Fruit fly (Drosophila melanogaster) whole organism, embryonic: Measurements from ENCODE around the gene phol.

Experiments
- Asciz ChIP-seq: fragments of 200-800 bp; sonication (Bioruptor generic); optimal IDR thresholded peaks from 2 replicates; lab custom pipeline; 2017; ENCODE audit warnings: missing biosample characterization, mild to moderate bottlenecking, missing genetic modification characterization, missing genetic modification reagents
- Bgb ChIP-seq: fragments of 200-800 bp; sonication (Bioruptor generic); IDR thresholded peaks from 2 replicates; pipeline ENCODE4 v1.3.6; 2022; ENCODE audit warnings: missing biosample characterization, missing genetic modification characterization; ENCODE audit not compliant: partially characterized antibody
- Blimp-1 ChIP-seq: fragments of 200-800 bp; sonication (Bioruptor generic); optimal IDR thresholded peaks from 3 replicates; lab custom pipeline; 2018; ENCODE audit warnings: missing biosample characterization, missing genetic modification characterization, mild to moderate bottlenecking, moderate library complexity, missing genetic modification reagents
- CG11247 ChIP-seq: fragments of 200-800 bp; sonication (Bioruptor generic); IDR thresholded peaks from 2 replicates; pipeline ENCODE4 v1.3.6; 2022; ENCODE audit warnings: missing biosample characterization, missing genetic modification characterization
- CG11398 ChIP-seq: fragments of 200-800 bp; sonication (Bioruptor generic); optimal IDR thresholded peaks from 2 replicates; lab custom pipeline; 2016; ENCODE audit warnings: missing biosample characterization, missing genetic modification characterization
- CG13287 ChIP-seq: fragments of 200-800 bp; sonication (Bioruptor generic); IDR thresholded peaks from 2 replicates; pipeline ENCODE4 v1.3.6; 2022; ENCODE audit warnings: missing biosample characterization, missing genetic modification characterization; ENCODE audit not compliant: partially characterized antibody
- CG13424 ChIP-seq: fragments of 200-800 bp; sonication (Bioruptor generic); optimal IDR thresholded peaks from 2 replicates; lab custom pipeline; 2019; ENCODE audit warnings: missing biosample characterization, mild to moderate bottlenecking, missing genetic modification characterization, moderate library complexity
- CG14050 ChIP-seq: fragments of 200-800 bp; sonication (Bioruptor generic); IDR thresholded peaks from 3 replicates; pipeline ENCODE4 v1.3.6; 2022; ENCODE audit warnings: missing biosample characterization, missing genetic modification characterization
- CG14710 ChIP-seq: fragments of 200-800 bp; sonication (Bioruptor generic); optimal IDR thresholded peaks from 3 replicates; lab custom pipeline; 2019; ENCODE audit warnings: missing biosample characterization, mild to moderate bottlenecking, missing genetic modification characterization, moderate library complexity
- CG17359 ChIP-seq: fragments of 200-800 bp; sonication (Bioruptor generic); optimal IDR thresholded peaks from 3 replicates; lab custom pipeline; 2018; ENCODE audit warnings: missing biosample characterization, mild to moderate bottlenecking, missing genetic modification characterization, moderate library complexity
- CG17385 ChIP-seq: fragments of 200-800 bp; sonication (Bioruptor generic); optimal IDR thresholded peaks from 3 replicates; lab custom pipeline; 2018; ENCODE audit warnings: missing biosample characterization, mild to moderate bottlenecking, missing genetic modification characterization
- CG17612 ChIP-seq: fragments of 200-800 bp; sonication (Bioruptor generic); IDR thresholded peaks from 2 replicates; pipeline ENCODE4 v1.3.6; 2022; ENCODE audit warnings: missing biosample characterization, missing genetic modification characterization
- CG18011 ChIP-seq: fragments of 200-800 bp; sonication (Bioruptor generic); optimal IDR thresholded peaks from 2 replicates; lab custom pipeline; 2017; ENCODE audit warnings: missing biosample characterization, missing genetic modification characterization, mild to moderate bottlenecking, moderate library complexity, missing genotype
- CG2712 ChIP-seq: fragments of 200-800 bp; optimal IDR thresholded peaks from 3 replicates; lab custom pipeline; 2019; ENCODE audit warnings: missing biosample characterization, mild to moderate bottlenecking, missing genetic modification characterization, moderate library complexity
- CG30403 ChIP-seq: fragments of 200-800 bp; sonication (Bioruptor generic); optimal IDR thresholded peaks from 3 replicates; lab custom pipeline; 2016; ENCODE audit warnings: missing biosample characterization, missing genetic modification characterization
- CG3847 ChIP-seq: fragments of 200-800 bp; sonication (Bioruptor generic); IDR thresholded peaks from 2 replicates; pipeline ENCODE4 v1.3.6; 2022; ENCODE audit warnings: missing biosample characterization, missing genetic modification characterization
- CG7357 ChIP-seq: fragments of 200-800 bp; sonication (Bioruptor generic); IDR thresholded peaks from 3 replicates; pipeline ENCODE4 v1.3.6; 2022; ENCODE audit warnings: missing biosample characterization, missing genetic modification characterization
- CG7839 ChIP-seq: fragments of 200-800 bp; sonication (Bioruptor generic); optimal IDR thresholded peaks from 3 replicates; lab custom pipeline; 2018; ENCODE audit warnings: missing biosample characterization, mild to moderate bottlenecking, missing genetic modification characterization, moderate library complexity
- CG9817 ChIP-seq: fragments of 200-800 bp; sonication (Bioruptor generic); optimal IDR thresholded peaks from 2 replicates; lab custom pipeline; 2018; ENCODE audit warnings: missing biosample characterization, mild to moderate bottlenecking, missing genetic modification characterization, moderate library complexity
- Dfd ChIP-seq, 2 experiments: fragments of >200 bp; optimal IDR thresholded peaks; 2 replicates each; lab custom pipeline; 2017; ENCODE audit warnings: missing biosample characterization in 2 of 2, missing genetic modification characterization in 2 of 2
- E2f1 ChIP-seq: fragments of 200-800 bp; sonication (Bioruptor generic); IDR thresholded peaks from 2 replicates; pipeline ENCODE4 v1.3.6; 2022; ENCODE audit warnings: missing biosample characterization, missing genetic modification characterization
- Ets97D ChIP-seq: fragments of 200-800 bp; sonication (Bioruptor generic); optimal IDR thresholded peaks from 3 replicates; lab custom pipeline; 2016; ENCODE audit warnings: missing biosample characterization, missing genetic modification characterization
- Gug ChIP-seq: fragments of 200-800 bp; sonication (Bioruptor generic); IDR thresholded peaks from 4 replicates; pipeline ENCODE4 v1.3.6; 2022; ENCODE audit warnings: missing biosample characterization, missing genetic modification characterization
- H15 ChIP-seq: fragments of 200-800 bp; sonication (Bioruptor generic); IDR thresholded peaks from 3 replicates; pipeline ENCODE4 v1.3.6; 2022; ENCODE audit warnings: missing biosample characterization, missing genetic modification characterization
- Hmr ChIP-seq: fragments of 200-800 bp; sonication (Bioruptor generic); optimal IDR thresholded peaks from 3 replicates; lab custom pipeline; 2017; ENCODE audit warnings: mild to moderate bottlenecking, missing biosample characterization, missing genetic modification reagents, missing genetic modification characterization
- Jarid2 ChIP-seq: fragments of 200-800 bp; sonication (Bioruptor generic); optimal IDR thresholded peaks from 3 replicates; lab custom pipeline; 2017; ENCODE audit warnings: mild to moderate bottlenecking, missing biosample characterization, missing genetic modification reagents, missing genetic modification characterization
- PHDP ChIP-seq: fragments of 200-800 bp; sonication (Bioruptor generic); optimal IDR thresholded peaks from 3 replicates; lab custom pipeline; 2018; ENCODE audit warnings: missing biosample characterization, mild to moderate bottlenecking, missing genetic modification characterization, moderate library complexity
- Xrp1 ChIP-seq: fragments of 200-800 bp; sonication (Bioruptor generic); IDR thresholded peaks from 2 replicates; pipeline ENCODE4 v1.3.6; 2022; ENCODE audit warnings: missing biosample characterization, missing genetic modification characterization
- ash1 ChIP-seq: fragments of 200-800 bp; sonication (Bioruptor generic); optimal IDR thresholded peaks from 2 replicates; lab custom pipeline; 2018; ENCODE audit warnings: missing biosample characterization, mild to moderate bottlenecking, missing genetic modification characterization
- bab2 ChIP-seq: fragments of 200-800 bp; sonication (Bioruptor generic); optimal IDR thresholded peaks from 2 replicates; lab custom pipeline; 2016; ENCODE audit warnings: missing biosample characterization, missing genetic modification characterization
- chm ChIP-seq: fragments of 200-800 bp; sonication (Bioruptor generic); IDR thresholded peaks from 2 replicates; pipeline ENCODE4 v1.3.6; 2022; ENCODE audit warnings: missing biosample characterization, missing genetic modification characterization
- dm ChIP-seq: fragments of 200-800 bp; sonication (Bioruptor generic); optimal IDR thresholded peaks from 3 replicates; lab custom pipeline; 2016; ENCODE audit warnings: missing biosample characterization, missing genetic modification characterization
- fd102C ChIP-seq: fragments of 200-800 bp; sonication (Bioruptor generic); optimal IDR thresholded peaks from 2 replicates; lab custom pipeline; 2018; ENCODE audit warnings: missing biosample characterization, mild to moderate bottlenecking, missing genetic modification characterization, moderate library complexity
- gce ChIP-seq: fragments of 200-800 bp; sonication (Bioruptor generic); IDR thresholded peaks from 3 replicates; pipeline ENCODE4 v1.3.6; 2022; ENCODE audit warnings: missing biosample characterization, missing genetic modification characterization
- gcm ChIP-seq: fragments of 200-800 bp; sonication (Bioruptor generic); optimal IDR thresholded peaks from 2 replicates; lab custom pipeline; 2019; ENCODE audit warnings: missing biosample characterization, mild to moderate bottlenecking, missing genetic modification characterization, moderate library complexity
- gem ChIP-seq: fragments of 200-800 bp; sonication (Bioruptor generic); optimal IDR thresholded peaks from 2 replicates; lab custom pipeline; 2019; ENCODE audit warnings: missing biosample characterization, mild to moderate bottlenecking, missing genetic modification characterization, moderate library complexity
- grau ChIP-seq: fragments of 200-800 bp; optimal IDR thresholded peaks from 3 replicates; lab custom pipeline; 2019; ENCODE audit warnings: missing biosample characterization, mild to moderate bottlenecking, missing genetic modification characterization, moderate library complexity
- knrl ChIP-seq: fragments of 200-800 bp; sonication (Bioruptor generic); IDR thresholded peaks from 3 replicates; pipeline ENCODE4 v1.3.6; 2022; ENCODE audit warnings: missing biosample characterization, missing genetic modification characterization; ENCODE audit not compliant: partially characterized antibody
- lmd ChIP-seq: fragments of 200-800 bp; sonication (Bioruptor generic); IDR thresholded peaks from 2 replicates; pipeline ENCODE4 v1.3.6; 2022; ENCODE audit warnings: missing biosample characterization, missing genetic modification characterization
- nom ChIP-seq: fragments of 200-800 bp; sonication (Bioruptor generic); optimal IDR thresholded peaks from 2 replicates; lab custom pipeline; 2017; ENCODE audit warnings: missing biosample characterization, missing genetic modification characterization, mild to moderate bottlenecking, moderate library complexity, missing genetic modification reagents
- pan ChIP-seq, 4 experiments: fragments of >200 bp in 3 of 4; fragments of 200-800 bp in 1 of 4; sonication (Bioruptor generic) in 1 of 4; optimal IDR thresholded peaks in 3 of 4; IDR thresholded peaks in 1 of 4; 2 replicates each; pipeline versions ENCODE4 v1.3.6 to Lab custom; 2017 to 2022; ENCODE audit warnings: missing biosample characterization in 2 of 4, missing genetic modification characterization in 2 of 4, mixed read lengths in 1 of 4
- pita ChIP-seq: fragments of 200-800 bp; sonication (Bioruptor generic); optimal IDR thresholded peaks from 2 replicates; lab custom pipeline; 2017; ENCODE audit warnings: missing biosample characterization, mild to moderate bottlenecking, missing genetic modification characterization
- ro ChIP-seq: fragments of 200-800 bp; sonication (Bioruptor generic); IDR thresholded peaks from 2 replicates; pipeline ENCODE4 v1.3.6; 2022; ENCODE audit warnings: missing biosample characterization, missing genetic modification characterization
- sens ChIP-seq: fragments of 200-800 bp; sonication (Bioruptor generic); peaks from one replicate; lab custom pipeline; 2016; ENCODE audit warnings: missing biosample characterization, missing genetic modification characterization
- so ChIP-seq: fragments of 200-800 bp; sonication (Bioruptor generic); IDR thresholded peaks from 3 replicates; pipeline ENCODE4 v1.3.6; 2022; ENCODE audit warnings: missing biosample characterization, missing genetic modification characterization
- tio ChIP-seq: fragments of 200-800 bp; sonication (Bioruptor generic); optimal IDR thresholded peaks from 2 replicates; lab custom pipeline; 2017; ENCODE audit warnings: missing biosample characterization, missing genetic modification characterization, inconsistent platforms
- trem ChIP-seq: fragments of 200-800 bp; optimal IDR thresholded peaks from 3 replicates; lab custom pipeline; 2019; ENCODE audit warnings: missing biosample characterization, mild to moderate bottlenecking, missing genetic modification characterization, moderate library complexity
- vvl ChIP-seq: fragments of 200-800 bp; sonication (Bioruptor generic); IDR thresholded peaks from 2 replicates; pipeline ENCODE4 v1.3.6; 2022; ENCODE audit warnings: missing biosample characterization, missing genetic modification characterization

The phol gene

DNA sequence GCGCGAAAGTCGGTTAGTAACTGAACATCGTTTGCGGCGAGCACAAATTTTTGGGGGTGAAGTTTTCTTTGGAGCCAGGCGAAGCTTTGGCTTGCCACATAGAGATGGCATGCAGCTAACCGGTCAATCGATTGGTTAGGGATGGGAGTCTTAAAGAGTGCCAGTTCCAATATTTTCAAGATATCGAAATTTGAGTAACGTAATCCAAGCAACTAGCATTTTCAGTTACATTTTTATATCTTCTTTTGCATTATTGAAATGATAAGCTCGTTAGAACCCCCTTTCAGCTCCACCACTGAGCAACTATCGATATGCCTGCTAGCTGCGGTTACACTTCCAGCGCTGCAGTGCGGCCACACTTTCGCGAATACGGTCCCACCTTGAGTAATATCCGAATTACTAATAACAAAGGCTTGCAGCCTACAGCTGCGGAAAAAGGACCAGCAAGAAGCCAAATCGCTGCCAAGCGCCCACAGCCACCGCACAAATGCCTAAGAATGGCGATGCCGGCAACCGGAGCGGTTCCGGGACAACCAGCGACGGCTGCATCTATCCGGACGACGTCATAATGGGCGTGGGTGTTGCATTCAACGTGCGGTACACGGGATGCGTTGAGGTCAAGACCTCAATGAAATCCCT, 29.3 kb downstream of the phol start, which contains the start of the genes Atat and Shc (continued):
- TF ChIP-seq E2f1 (GFP tag; lab: Robert Waterston, UW) (peak; percentile 99), CG7357 (peak; percentile 98), pita (GFP tag; lab: Kevin White, UChicago) (no peak), CG9817 (peak; percentile 100)

- TF ChIP-seq PHDP (tag; lab: Kevin White, UChicago) (peak; percentile 10), Bgb (no peak), ash1 (no peak), bab2 (GFP tag; lab: Kevin White, UChicago) (no peak), grau (tag; lab: Kevin White, UChicago) (peak; percentile 35), CG11398 (GFP tag; lab: Kevin White, UChicago) (no peak), Jarid2 (GFP tag; lab: Kevin White, UChicago) (no peak), Hmr (GFP tag; lab: Kevin White, UChicago) (peak; percentile 14), CG2712 (tag; lab: Kevin White, UChicago) (peak; percentile 22), sens (GFP tag; lab: Kevin White, UChicago) (peak; percentile 61), tio (no peak), gem (tag; lab: Kevin White, UChicago) (peak; percentile 47), CG13287 (GFP tag; lab: Robert Waterston, UW) (no peak), Dfd (GFP tag; optimal IDR thresholded peaks at IDR 0.05; lab: Kevin White, UChicago) (no peak), so (GFP tag; lab: Robert Waterston, UW) (no peak), vvl (GFP tag; lab: Robert Waterston, UW) (peak; percentile 76), gce (GFP tag; lab: Robert Waterston, UW) (no peak), Gug (GFP tag; lab: Robert Waterston, UW) (no peak), Ets97D (no peak), fd102C (no peak), CG11247 (GFP tag; lab: Robert Waterston, UW) (no peak), H15 (GFP tag; lab: Robert Waterston, UW) (no peak), ro (no peak), lmd (GFP tag; lab: Robert Waterston, UW) (peak; percentile 18; the same call in 1 of the 2 replicates), CG7839 (tag; lab: Kevin White, UChicago) (peak; percentile 31), CG17385 (GFP tag; lab: Kevin White, UChicago) (peak; percentile 20), chm (peak; percentile 21; the same call in 1 of the 2 replicates), CG30403 (GFP tag; lab: Kevin White, UChicago) (peak; percentile 29), CG14710 (tag; lab: Kevin White, UChicago) (no peak), Xrp1 (GFP tag; lab: Robert Waterston, UW) (peak; percentile 14; the same call in 1 of the 2 replicates), pan (optimal IDR thresholded peaks at IDR 0.05; lab: Kevin White, UChicago) (no peak), pan (GFP tag; optimal IDR thresholded peaks at IDR 0.05 in 1 of 2, IDR thresholded peaks at IDR 0.05 in 1 of 2) (peak in 1 of 2 experiments; percentile 24), knrl (GFP tag; lab: Robert Waterston, UW) (no peak), gcm (GFP tag; lab: Kevin White, UChicago) (no peak), CG3847 (GFP tag; lab: Robert Waterston, UW) (no peak), CG17359 (peak; percentile 35), CG13424 (tag; lab: Kevin White, UChicago) (peak; percentile 28), CG18011 (GFP tag; lab: Kevin White, UChicago) (no peak), trem (tag; lab: Kevin White, UChicago) (no peak), Blimp-1 (GFP tag; lab: Kevin White, UChicago) (peak; percentile 9), nom (GFP tag; lab: Kevin White, UChicago) (no peak), dm (GFP tag; lab: Kevin White, UChicago) (no peak), CG14050 (GFP tag; lab: Robert Waterston, UW) (no peak), CG17612 (GFP tag; lab: Robert Waterston, UW) (no peak), Asciz (GFP tag; lab: Kevin White, UChicago) (peak; percentile 20)
Observed at dm6 chr3L:9425838-9426237, 30.2 kb downstream of the phol start.
